Fruit fly (Drosophila melanogaster): Measurements from ENCODE around the gene MtnD.

DNA sequence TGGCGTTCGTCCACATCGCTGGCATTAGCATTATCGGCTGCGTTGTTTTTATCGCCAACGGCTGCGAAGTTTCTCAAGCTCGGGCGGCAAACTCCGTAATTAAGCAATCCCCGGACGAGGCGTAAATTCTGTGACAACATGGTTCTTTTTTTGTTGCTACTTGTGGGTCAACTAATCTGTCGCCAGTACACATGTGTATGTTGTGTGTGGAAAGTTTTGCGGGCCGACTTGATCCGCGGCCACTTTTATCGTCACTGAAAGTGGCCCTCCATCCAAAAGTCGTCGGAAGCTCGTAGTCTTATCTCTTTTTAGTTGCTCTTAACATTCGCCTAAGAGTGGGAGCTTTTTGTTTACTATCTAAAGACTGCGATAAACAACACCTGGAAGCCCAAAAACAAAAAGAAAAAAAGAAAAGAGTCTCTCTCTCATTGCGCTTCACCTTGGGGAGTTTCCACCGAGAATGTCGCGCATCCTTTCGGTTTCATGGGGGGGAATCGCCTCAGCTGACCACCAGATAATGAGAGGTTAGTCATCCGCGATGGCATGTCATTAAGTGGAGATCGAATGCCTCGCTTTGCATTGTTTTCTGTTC is 29.2 kb downstream of the MtnD start, which contains the start of gene CG10877:
- no peak for TF ChIP-seq usp (GFP tag; optimal IDR thresholded peaks at IDR 0.05)
- no peak for TF ChIP-seq Dll (optimal IDR thresholded peaks at IDR 0.05)

Measured in whole organism.